Fruit fly (Drosophila melanogaster): ENCODE results near the gene CG5160.

DNA sequence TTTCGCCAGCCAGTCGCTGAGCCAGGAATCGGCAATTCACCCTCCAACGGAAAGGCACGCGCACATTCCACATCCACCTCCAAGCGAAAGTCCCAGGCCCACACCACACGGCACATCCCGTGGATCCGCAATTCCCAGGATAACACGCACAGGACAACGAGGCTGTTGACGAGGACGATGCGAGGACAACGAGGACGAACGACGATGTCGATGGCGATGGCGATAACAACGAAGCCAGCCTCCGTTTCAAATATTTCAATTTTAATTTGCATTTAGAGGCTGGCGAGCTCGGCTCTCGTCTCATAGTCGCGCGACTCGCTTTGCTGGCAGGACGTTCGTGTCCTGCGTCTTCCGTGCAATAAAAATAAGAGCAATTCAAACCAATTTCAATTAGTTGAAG is 35.5 kb downstream of the CG5160 start, which contains the start of gene Wnt10:
- TF ChIP-seq woc (GFP tag; optimal IDR thresholded peaks at IDR 0.05) (no peak), fru (GFP tag; optimal IDR thresholded peaks at IDR 0.05) (no peak), h (GFP tag; optimal IDR thresholded peaks at IDR 0.05) (no peak), CrebA (GFP tag; optimal IDR thresholded peaks at IDR 0.05; ENCODE audit: borderline replicate concordance) (no peak), br (GFP tag; optimal IDR thresholded peaks at IDR 0.05) (no peak), Hnf4 (GFP tag; optimal IDR thresholded peaks at IDR 0.05) (no peak)
